Worm (Caenorhabditis elegans): ENCODE results near the gene ggtb-1.

ggtb-1 gene

DNA sequence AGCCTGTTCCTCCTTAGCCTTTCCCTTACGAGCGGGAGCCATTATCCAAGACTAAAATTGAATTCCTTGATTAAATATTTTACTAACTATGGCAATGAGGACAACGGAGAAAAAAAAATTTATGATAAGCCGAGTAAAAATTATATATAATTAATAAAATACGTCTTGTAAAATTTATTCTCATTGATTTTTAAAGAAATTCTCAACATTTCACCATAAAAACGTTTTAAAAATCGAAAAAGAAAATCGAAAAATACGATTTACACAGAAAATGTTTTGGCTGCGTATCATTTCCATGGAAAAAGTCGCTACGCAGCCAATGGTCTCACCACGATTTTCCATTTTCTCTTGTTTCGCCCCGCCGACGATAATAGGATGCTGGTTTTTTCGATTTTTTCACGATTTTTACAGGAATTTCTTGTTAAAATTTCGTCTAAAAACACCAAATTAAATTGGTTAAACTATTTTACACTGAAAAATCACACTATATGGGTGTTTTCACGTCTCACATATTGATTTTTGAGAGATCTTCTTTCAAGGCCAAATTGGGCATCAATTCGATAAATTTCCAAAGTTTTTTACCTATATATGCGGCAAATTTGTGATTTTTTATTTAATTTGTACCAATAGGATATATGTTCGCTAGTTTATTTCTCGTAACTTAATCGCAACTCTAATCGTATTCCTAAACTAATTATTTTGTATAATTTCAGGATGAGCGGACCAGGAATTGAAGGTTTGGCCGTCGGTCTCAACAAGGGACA is 46.2 kb downstream of the ggtb-1 start, which contains the start of the genes rps-14 and rpl-36 (continued):
- TF ChIP-seq F57A8.1 (GFP tag; optimal IDR thresholded peaks at IDR 0.05), result no peak
- TF ChIP-seq nfyb-1 (GFP tag; IDR thresholded peaks at IDR 0.05), result 0 out of 2 replicates have a peak, but pooled peaks have one; percentile 47
- peak; percentile 87 for TF ChIP-seq hmg-1.2 (GFP tag; IDR thresholded peaks at IDR 0.05)
- no peak for TF ChIP-seq zim-3 (tag; optimal IDR thresholded peaks at IDR 0.05)
- no peak for TF ChIP-seq F22D6.2 (tag; optimal IDR thresholded peaks at IDR 0.05)
- TF ChIP-seq atf-7 (tag; optimal IDR thresholded peaks at IDR 0.05), result no peak
- TF ChIP-seq T07F8.4 (tag; optimal IDR thresholded peaks at IDR 0.05), result no peak
- TF ChIP-seq hsf-1 (GFP tag; IDR thresholded peaks at IDR 0.05), result no peak
- TF ChIP-seq K11D2.4 (GFP tag; IDR thresholded peaks at IDR 0.05), result 0 out of 2 replicates have a peak, but pooled peaks have one; percentile 34
- TF ChIP-seq snpc-4 (GFP tag; optimal IDR thresholded peaks at IDR 0.05), result no peak
- peak; percentile 47 to 73 (median 57) for TF ChIP-seq snpc-4 (tag; optimal IDR thresholded peaks at IDR 0.05)
- peak; percentile 17 for TF ChIP-seq him-1 (tag; optimal IDR thresholded peaks at IDR 0.05)
- no peak for TF ChIP-seq sea-2 (GFP tag; IDR thresholded peaks at IDR 0.05)
- TF ChIP-seq ztf-3 (GFP tag; optimal IDR thresholded peaks at IDR 0.05), result no peak
- no peak for TF ChIP-seq egl-44 (GFP tag; IDR thresholded peaks at IDR 0.05)
- no peak for TF ChIP-seq somi-1 (GFP tag; optimal IDR thresholded peaks at IDR 0.05)
- TF ChIP-seq lin-40 (tag; optimal IDR thresholded peaks at IDR 0.05), result peak; percentile 82
- peak; percentile 89 for TF ChIP-seq pha-4 (tag; optimal IDR thresholded peaks at IDR 0.05)
- TF ChIP-seq lsy-27 (tag; optimal IDR thresholded peaks at IDR 0.05; ENCODE audit: borderline replicate concordance, insufficient read depth), result no peak
- TF ChIP-seq bed-2 (GFP tag; IDR thresholded peaks at IDR 0.05), result no peak
- no peak for TF ChIP-seq C06A6.2 (GFP tag; conservative IDR thresholded peaks at IDR 0.05)
- no peak for TF ChIP-seq cebp-2 (GFP tag; IDR thresholded peaks at IDR 0.05)
- peak; percentile 47 for TF ChIP-seq K12H6.12 (tag; optimal IDR thresholded peaks at IDR 0.05)
- peak; percentile 36; the same call in 1 of the 2 replicates for TF ChIP-seq ekl-4 (GFP tag; IDR thresholded peaks at IDR 0.05)
- peak; percentile 34; the same call in 1 of the 2 replicates for TF ChIP-seq rcor-1 (GFP tag; IDR thresholded peaks at IDR 0.05)
- TF ChIP-seq ets-4 (GFP tag; optimal IDR thresholded peaks at IDR 0.05), result no peak
- TF ChIP-seq tbx-9 (tag; optimal IDR thresholded peaks at IDR 0.05; ENCODE audit: borderline replicate concordance), result no peak
- no peak for TF ChIP-seq nhr-179 (tag; optimal IDR thresholded peaks at IDR 0.05)
- no peak for TF ChIP-seq unc-62 (GFP tag; optimal IDR thresholded peaks at IDR 0.05)
- no peak for TF ChIP-seq F39B2.1 (GFP tag; IDR thresholded peaks at IDR 0.05)
- TF ChIP-seq F10E7.11 (tag; optimal IDR thresholded peaks at IDR 0.05), result no peak
- no peak for TF ChIP-seq egrh-3 (GFP tag; IDR thresholded peaks at IDR 0.05)
- TF ChIP-seq snpc-1.3 (tag; optimal IDR thresholded peaks at IDR 0.05; ENCODE audit: insufficient read depth), result peak; percentile 71
- TF ChIP-seq ceh-91 (GFP tag; IDR thresholded peaks at IDR 0.05), result peak; percentile 62; the same call in 1 of the 2 replicates
- no peak for TF ChIP-seq bed-1 (GFP tag; IDR thresholded peaks at IDR 0.05)
- no peak for TF ChIP-seq ceh-40 (GFP tag; IDR thresholded peaks at IDR 0.05)
- TF ChIP-seq F37B4.10 (GFP tag; IDR thresholded peaks at IDR 0.05), result no peak
- TF ChIP-seq unc-130 (GFP tag; optimal IDR thresholded peaks at IDR 0.05), result no peak
- peak; percentile 1 for TF ChIP-seq ztf-18 (tag; optimal IDR thresholded peaks at IDR 0.05)
- TF ChIP-seq Y79H2A.3 (GFP tag; conservative IDR thresholded peaks at IDR 0.05), result no peak
- TF ChIP-seq ztf-6 (GFP tag; IDR thresholded peaks at IDR 0.05), result no peak
- TF ChIP-seq B0035.1 (tag; optimal IDR thresholded peaks at IDR 0.05), result no peak
- peak; percentile 69 for TF ChIP-seq pbrm-1 (GFP tag; IDR thresholded peaks at IDR 0.05)
- TF ChIP-seq lir-1 (GFP tag; conservative IDR thresholded peaks at IDR 0.05), result no peak; the same call in 1 of the 2 replicates
- TF ChIP-seq nfya-2 (GFP tag; IDR thresholded peaks at IDR 0.05), result no peak
- TF ChIP-seq ccch-3 (GFP tag; optimal IDR thresholded peaks at IDR 0.05), result no peak
- peak; percentile 62 for TF ChIP-seq tbp1 (GFP tag; optimal IDR thresholded peaks at IDR 0.05)
- peak; percentile 41; the same call in 1 of the 2 replicates for TF ChIP-seq dox-1 (GFP tag; IDR thresholded peaks at IDR 0.05)
